Fruit fly (Drosophila melanogaster): ENCODE results near the gene CG12795.
A peak's percentile ranks its signal among the peaks of the same experiment; 100 is the strongest.

CG12795 gene

dm6 chr2L:3493475-3493874 lies 41.2 kb downstream of the CG12795 start:
- TF ChIP-seq CG1024 (GFP tag; IDR thresholded peaks at IDR 0.05) = no peak
- TF ChIP-seq Ets65A (GFP tag) = peak; percentile 62

DNA sequence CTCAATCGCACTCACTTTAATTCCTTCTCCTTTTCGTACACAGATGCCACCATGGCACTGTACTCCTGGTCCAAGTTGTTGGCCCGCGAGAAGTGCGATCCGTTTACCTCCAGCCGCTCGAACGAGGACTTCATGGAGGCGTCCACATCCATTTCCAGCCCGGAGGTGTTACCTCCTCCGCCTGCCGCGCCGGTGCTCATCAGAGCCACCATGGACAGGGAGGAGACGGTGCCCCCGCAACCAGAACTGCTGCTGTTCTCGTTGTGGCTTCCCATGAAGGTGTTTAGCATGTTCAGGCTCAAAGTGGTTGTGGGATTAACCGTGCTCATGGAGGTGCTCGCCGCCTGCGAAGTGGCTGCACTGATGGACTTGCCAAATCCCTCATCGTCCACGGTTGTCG lies 43.2 kb downstream of the CG12795 start:
- TF ChIP-seq Ets65A (GFP tag) (peak; percentile 63), CG8478 (optimal IDR thresholded peaks at IDR 0.05) (peak; percentile 62), Atf6 (GFP tag; IDR thresholded peaks at IDR 0.05) (no peak), Usf (GFP tag; optimal IDR thresholded peaks at IDR 0.05) (no peak)
